Fruit fly (Drosophila melanogaster) whole organism, adult: ENCODE measurements around the gene CG13077.
A peak's percentile ranks its signal among the peaks of the same experiment; 100 is the strongest.

Source experiments
- CG14711 ChIP-seq: fragments of 200-800 bp; sonication (Bioruptor generic); optimal IDR thresholded peaks from 2 replicates; lab custom pipeline; 2018; ENCODE audit warnings: missing biosample characterization, mild to moderate bottlenecking, missing genetic modification characterization, moderate library complexity
- CG7101 ChIP-seq: fragments of 200-800 bp; sonication (Bioruptor generic); optimal IDR thresholded peaks from 2 replicates; lab custom pipeline; 2018; ENCODE audit warnings: missing biosample characterization, mild to moderate bottlenecking, missing genetic modification characterization, moderate library complexity
- Mnt ChIP-seq: fragments of 200-800 bp; sonication (Bioruptor generic); optimal IDR thresholded peaks from 2 replicates; lab custom pipeline; 2016; ENCODE audit warnings: missing biosample characterization, mild to moderate bottlenecking, missing genetic modification characterization
- kay ChIP-seq: fragments of 200-800 bp; sonication (Bioruptor generic); peaks from one replicate; lab custom pipeline; 2016; ENCODE audit warnings: missing biosample characterization, missing genetic modification characterization, borderline replicate concordance
- pad ChIP-seq: fragments of 200-800 bp; sonication (Bioruptor generic); optimal IDR thresholded peaks from 3 replicates; lab custom pipeline; 2017; ENCODE audit warnings: missing biosample characterization, missing genetic modification characterization, mild to moderate bottlenecking, moderate library complexity, missing genetic modification reagents
- toe ChIP-seq: fragments of 200-800 bp; sonication (Bioruptor generic); optimal IDR thresholded peaks from 2 replicates; lab custom pipeline; 2016; ENCODE audit warnings: missing biosample characterization, missing genetic modification characterization

DNA sequence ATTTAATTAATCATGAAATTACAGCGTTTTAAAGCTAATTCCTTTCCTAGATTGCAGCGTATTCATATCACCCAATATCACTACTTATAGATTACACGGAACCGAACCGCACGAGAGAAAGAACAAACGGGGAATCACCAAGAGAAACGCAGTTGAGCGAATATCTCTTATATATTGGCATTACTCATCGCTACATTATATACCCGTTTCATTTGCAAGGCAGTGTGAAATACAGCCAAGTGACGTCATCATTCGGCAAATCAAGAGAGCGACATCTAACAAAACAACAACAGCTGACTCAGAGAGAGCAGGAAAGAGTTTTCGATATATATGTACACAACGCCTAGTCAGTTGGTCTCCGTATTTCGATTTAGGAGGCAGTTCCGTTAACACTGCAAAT lies 17.5 kb upstream of the CG13077 start, which contains the start of gene Tep4:
- TF ChIP-seq pad (GFP tag; lab: Kevin White, UChicago) (no peak), kay (GFP tag; lab: Kevin White, UChicago) (peak; percentile 98), toe (GFP tag; lab: Kevin White, UChicago) (no peak), CG7101 (tag; lab: Kevin White, UChicago) (no peak), CG14711 (tag; lab: Kevin White, UChicago) (no peak), Mnt (GFP tag; lab: Kevin White, UChicago) (no peak)
